Fruit fly (Drosophila melanogaster): ENCODE results near the gene crb.

Gene crb

dm6 chr3R:24298534-24298936 is 3.7 kb downstream of the crb start (continued):
- TF ChIP-seq pita (GFP tag; optimal IDR thresholded peaks at IDR 0.05), result no peak
- TF ChIP-seq br (optimal IDR thresholded peaks at IDR 0.05), result no peak
- TF ChIP-seq p53 (GFP tag; optimal IDR thresholded peaks at IDR 0.05), result no peak
- TF ChIP-seq hkb (optimal IDR thresholded peaks at IDR 0.05), result no peak
- TF ChIP-seq hkb (GFP tag; IDR thresholded peaks at IDR 0.05), result peak; percentile 48
- no peak for TF ChIP-seq Dref (GFP tag; IDR thresholded peaks at IDR 0.05)
- TF ChIP-seq Optix (GFP tag; IDR thresholded peaks at IDR 0.05), result no peak
- TF ChIP-seq CG4854 (GFP tag; optimal IDR thresholded peaks at IDR 0.05), result no peak
- TF ChIP-seq vfl (GFP tag; optimal IDR thresholded peaks at IDR 0.05), result no peak
- TF ChIP-seq Sox100B (GFP tag; optimal IDR thresholded peaks at IDR 0.05), result peak; percentile 35
- TF ChIP-seq HLH54F (GFP tag; optimal IDR thresholded peaks at IDR 0.05), result no peak
- peak; percentile 28 for TF ChIP-seq CG17829 (tag; optimal IDR thresholded peaks at IDR 0.05)
- TF ChIP-seq Bdp1 (GFP tag; optimal IDR thresholded peaks at IDR 0.05), result no peak
- TF ChIP-seq Oli (tag; optimal IDR thresholded peaks at IDR 0.05), result peak; percentile 35
- TF ChIP-seq CG9609 (GFP tag; optimal IDR thresholded peaks at IDR 0.05), result no peak
- no peak for TF ChIP-seq CG8089 (GFP tag; optimal IDR thresholded peaks at IDR 0.05)
- TF ChIP-seq pum (GFP tag; optimal IDR thresholded peaks at IDR 0.05), result no peak
- TF ChIP-seq Drgx (GFP tag; IDR thresholded peaks at IDR 0.05), result no peak
- TF ChIP-seq CG9817 (tag; optimal IDR thresholded peaks at IDR 0.05), result no peak
- TF ChIP-seq prd (optimal IDR thresholded peaks at IDR 0.05), result no peak
- TF ChIP-seq prd (GFP tag; IDR thresholded peaks at IDR 0.05), result peak; percentile 9; the same call in 1 of the 3 replicates
- TF ChIP-seq CG8388 (GFP tag; optimal IDR thresholded peaks at IDR 0.05), result peak; percentile 42
- peak; percentile 16 for TF ChIP-seq grn (GFP tag; optimal IDR thresholded peaks at IDR 0.05)
- no peak for TF ChIP-seq CG8281 (tag; optimal IDR thresholded peaks at IDR 0.05)
- TF ChIP-seq D19A (tag; optimal IDR thresholded peaks at IDR 0.05), result peak; percentile 62
- TF ChIP-seq CG6813 (GFP tag; optimal IDR thresholded peaks at IDR 0.05), result peak; percentile 7
- peak; percentile 28 for TF ChIP-seq CG2678 (tag; optimal IDR thresholded peaks at IDR 0.05)
- no peak for TF ChIP-seq al (GFP tag; IDR thresholded peaks at IDR 0.05)
- no peak for TF ChIP-seq trem (tag; optimal IDR thresholded peaks at IDR 0.05)
- TF ChIP-seq lmd (GFP tag; IDR thresholded peaks at IDR 0.05), result no peak
- no peak for TF ChIP-seq CG13296 (GFP tag; optimal IDR thresholded peaks at IDR 0.05)
- no peak for TF ChIP-seq Ets65A (GFP tag)
- no peak for TF ChIP-seq mld (GFP tag; IDR thresholded peaks at IDR 0.05; ENCODE audit: partially characterized antibody)
- TF ChIP-seq ab (GFP tag; optimal IDR thresholded peaks at IDR 0.05), result no peak
- peak; percentile 15 for TF ChIP-seq bab2 (GFP tag; optimal IDR thresholded peaks at IDR 0.05)
- no peak; the same call in none of the 2 replicates for TF ChIP-seq CG4360 (GFP tag; IDR thresholded peaks at IDR 0.05)
- no peak for TF ChIP-seq Six4 (GFP tag; optimal IDR thresholded peaks at IDR 0.05)
- no peak for TF ChIP-seq B-H2 (GFP tag; optimal IDR thresholded peaks at IDR 0.05)
- TF ChIP-seq ken (GFP tag; IDR thresholded peaks at IDR 0.05), result peak; percentile 44; the same call in 2 of the 3 replicates
- TF ChIP-seq CG4328 (GFP tag; optimal IDR thresholded peaks at IDR 0.05), result no peak
- TF ChIP-seq MTF-1 (GFP tag; optimal IDR thresholded peaks at IDR 0.05; ENCODE audit: borderline replicate concordance), result peak; percentile 23
- TF ChIP-seq fd96Cb (tag; optimal IDR thresholded peaks at IDR 0.05), result peak; percentile 20
- no peak for TF ChIP-seq lov (optimal IDR thresholded peaks at IDR 0.05)
- no peak for TF ChIP-seq lov (GFP tag; IDR thresholded peaks at IDR 0.05)
- TF ChIP-seq CG14667 (GFP tag; IDR thresholded peaks at IDR 0.05), result no peak
- no peak for TF ChIP-seq ato (GFP tag; IDR thresholded peaks at IDR 0.05; ENCODE audit: partially characterized antibody)
- TF ChIP-seq dm (GFP tag; optimal IDR thresholded peaks at IDR 0.05), result no peak
- TF ChIP-seq HmgZ (tag; optimal IDR thresholded peaks at IDR 0.05), result no peak
- TF ChIP-seq bigmax (GFP tag; optimal IDR thresholded peaks at IDR 0.05), result no peak
- peak; percentile 34 for TF ChIP-seq grau (tag; optimal IDR thresholded peaks at IDR 0.05)
- no peak for TF ChIP-seq CG6765 (GFP tag; optimal IDR thresholded peaks at IDR 0.05)
- no peak for TF ChIP-seq CG34224 (GFP tag; IDR thresholded peaks at IDR 0.05; ENCODE audit: partially characterized antibody)
- peak; percentile 33 for TF ChIP-seq Sox102F (GFP tag; optimal IDR thresholded peaks at IDR 0.05)

All from whole organism, embryonic.